Worm (Caenorhabditis elegans) whole organism, L4 larva: ENCODE measurements around the gene F26D2.10.
A peak's percentile ranks its signal among the peaks of the same experiment; 100 is the strongest.

Experiments
- F37D6.2 ChIP-seq: sonication (generic microtip); optimal IDR thresholded peaks from 2 replicates; lab custom pipeline; 2016; ENCODE audit warnings: mild to moderate bottlenecking, missing genetic modification characterization, missing compliant biosample characterization
- F49E8.2 ChIP-seq: sonication (generic microtip); optimal IDR thresholded peaks from 2 replicates; lab custom pipeline; 2016; ENCODE audit warnings: missing compliant biosample characterization, mild to moderate bottlenecking, missing genetic modification characterization, borderline replicate concordance
- T20F7.1 ChIP-seq: fragments of 200-800 bp; sonication (Bioruptor generic); optimal IDR thresholded peaks from 2 replicates; lab custom pipeline; 2018; ENCODE audit warnings: mild to moderate bottlenecking, missing genetic modification characterization, missing compliant biosample characterization
- Y105C5A.15 ChIP-seq: fragments of 200-800 bp; sonication (Bioruptor generic); IDR thresholded peaks from 2 replicates; pipeline ENCODE4 v1.3.6; 2022; ENCODE audit warnings: missing genetic modification characterization, missing compliant biosample characterization
- Y5F2A.4 ChIP-seq: fragments of 200-800 bp; sonication (Bioruptor generic); optimal IDR thresholded peaks from 2 replicates; lab custom pipeline; 2018; ENCODE audit warnings: mild to moderate bottlenecking, missing genetic modification characterization, missing compliant biosample characterization
- Y75B8A.6 ChIP-seq: fragments of 200-800 bp; sonication (Bioruptor generic); IDR thresholded peaks from 2 replicates; pipeline ENCODE4 v1.3.6; 2022; ENCODE audit warnings: missing genetic modification reagents, missing genetic modification characterization, missing compliant biosample characterization
- ZK546.5 ChIP-seq, 2 experiments: sonication (generic microtip); optimal IDR thresholded peaks; 2 replicates each; lab custom pipeline; 2017; ENCODE audit warnings: missing biosample characterization in 2 of 2, missing genetic modification characterization in 2 of 2
- arid-1 ChIP-seq: fragments of 200-800 bp; sonication (Bioruptor generic); conservative IDR thresholded peaks from 2 replicates; pipeline ENCODE4 v1.3.6; 2022; ENCODE audit warnings: missing genetic modification reagents, missing genetic modification characterization, missing compliant biosample characterization
- ceh-28 ChIP-seq: fragments of 150-350 bp; optimal IDR thresholded peaks from 2 replicates; lab custom pipeline; 2014; ENCODE audit warnings: missing biosample characterization, missing genetic modification reagents, missing genetic modification characterization
- ces-1 ChIP-seq: fragments of 150-350 bp; sonication (generic microtip); optimal IDR thresholded peaks from 4 replicates; lab custom pipeline; 2014; ENCODE audit warnings: missing biosample characterization, missing genetic modification reagents, missing genetic modification characterization
- cey-2 ChIP-seq: sonication (generic microtip); optimal IDR thresholded peaks from 3 replicates; lab custom pipeline; 2017; ENCODE audit warnings: missing genetic modification characterization, mild to moderate bottlenecking, missing compliant biosample characterization, antibody characterized with exemption, borderline replicate concordance; ENCODE audit not compliant: insufficient read depth
- ctbp-1 ChIP-seq: fragments of 200-800 bp; sonication (Bioruptor generic); IDR thresholded peaks from 2 replicates; pipeline ENCODE4 v1.3.6; 2022; ENCODE audit warnings: missing genetic modification reagents, missing genetic modification characterization, missing compliant biosample characterization
- daf-12 ChIP-seq: fragments of 150-350 bp; optimal IDR thresholded peaks from 2 replicates; lab custom pipeline; 2014; ENCODE audit warnings: missing biosample characterization, missing genetic modification reagents, missing genetic modification characterization
- daf-16 ChIP-seq, 3 experiments: sonication (generic microtip); optimal IDR thresholded peaks; 2 replicates each; lab custom pipeline; 2016 to 2017; ENCODE audit warnings: missing genetic modification characterization in 3 of 3, missing genetic modification reagents in 3 of 3, mild to moderate bottlenecking in 2 of 3, missing compliant biosample characterization in 2 of 3, missing biosample characterization in 1 of 3, moderate library complexity in 1 of 3
- dmd-8 ChIP-seq: fragments of 200-800 bp; sonication (Bioruptor generic); IDR thresholded peaks from 2 replicates; pipeline ENCODE4 v1.3.6; 2022; ENCODE audit warnings: missing genetic modification characterization, missing compliant biosample characterization
- egl-27 ChIP-seq: sonication (generic microtip); optimal IDR thresholded peaks from 3 replicates; lab custom pipeline; 2017; ENCODE audit warnings: missing biosample characterization, missing genetic modification reagents, missing genetic modification characterization
- hif-1 ChIP-seq, 2 experiments: sonication (generic microtip); optimal IDR thresholded peaks; 2 replicates each; lab custom pipeline; 2016 to 2017; ENCODE audit warnings: missing compliant biosample characterization in 2 of 2, missing genetic modification characterization in 2 of 2, missing genetic modification reagents in 2 of 2, missing genotype in 2 of 2, mild to moderate bottlenecking in 1 of 2
- hlh-30 ChIP-seq: sonication (generic microtip); optimal IDR thresholded peaks from 2 replicates; lab custom pipeline; 2017; ENCODE audit warnings: antibody characterized with exemption, mild to moderate bottlenecking, missing genetic modification characterization, missing compliant biosample characterization; ENCODE audit not compliant: insufficient read depth
- hmg-1.1 ChIP-seq: fragments of 200-800 bp; sonication (Bioruptor generic); IDR thresholded peaks from 2 replicates; pipeline ENCODE4 v1.3.6; 2022; ENCODE audit warnings: missing genetic modification reagents, missing genetic modification characterization, missing compliant biosample characterization
- jun-1 ChIP-seq: fragments of 150-350 bp; optimal IDR thresholded peaks from 2 replicates; lab custom pipeline; 2014; ENCODE audit warnings: missing biosample characterization, missing genetic modification reagents, missing genetic modification characterization
- lin-13 ChIP-seq: fragments of 150-350 bp; optimal IDR thresholded peaks from 2 replicates; lab custom pipeline; 2014; ENCODE audit warnings: missing biosample characterization, missing genetic modification reagents, missing genetic modification characterization
- lin-29 ChIP-seq: fragments of 200-800 bp; sonication (Bioruptor generic); IDR thresholded peaks from 2 replicates; pipeline ENCODE4 v1.3.6; 2022; ENCODE audit warnings: missing genetic modification reagents, missing genetic modification characterization, missing compliant biosample characterization
- lin-39 ChIP-seq: fragments of 150-350 bp; optimal IDR thresholded peaks from 2 replicates; lab custom pipeline; 2014; ENCODE audit warnings: missing biosample characterization, missing genetic modification reagents, missing genetic modification characterization
- lsy-2 ChIP-seq, 2 experiments: fragments of 150-350 bp in 1 of 2; sonication (generic microtip) in 1 of 2; optimal IDR thresholded peaks; 2 replicates each; lab custom pipeline; 2014 to 2017; ENCODE audit warnings: missing biosample characterization in 2 of 2, missing genetic modification characterization in 2 of 2
- madf-9 ChIP-seq: fragments of 200-800 bp; sonication (Bioruptor generic); conservative IDR thresholded peaks from 2 replicates; pipeline ENCODE4 v1.3.6; 2022; ENCODE audit warnings: missing genetic modification reagents, missing genetic modification characterization, missing compliant biosample characterization
- mdl-1 ChIP-seq, 2 experiments: fragments of 150-350 bp in 1 of 2; sonication (generic microtip) in 1 of 2; optimal IDR thresholded peaks; 2 replicates each; lab custom pipeline; 2014 to 2017; ENCODE audit warnings: missing biosample characterization in 2 of 2, missing genetic modification characterization in 2 of 2
- mdt-29 ChIP-seq: fragments of 200-800 bp; sonication (Bioruptor generic); IDR thresholded peaks from 2 replicates; pipeline ENCODE4 v1.3.6; 2022; ENCODE audit warnings: missing genetic modification reagents, missing genetic modification characterization, missing compliant biosample characterization
- mes-2 ChIP-seq: sonication (generic microtip); optimal IDR thresholded peaks from 2 replicates; lab custom pipeline; 2016; ENCODE audit warnings: missing genotype, mild to moderate bottlenecking, missing genetic modification characterization, missing compliant biosample characterization; ENCODE audit not compliant: poor library complexity, severe bottlenecking
- nhr-102 ChIP-seq: sonication (generic microtip); optimal IDR thresholded peaks from 2 replicates; lab custom pipeline; 2016; ENCODE audit warnings: mild to moderate bottlenecking, missing genetic modification characterization, moderate library complexity, missing compliant biosample characterization
- nhr-11 ChIP-seq: fragments of 150-350 bp; optimal IDR thresholded peaks from 2 replicates; lab custom pipeline; 2014; ENCODE audit warnings: missing biosample characterization, missing genetic modification characterization
- nhr-111 ChIP-seq: fragments of 200-800 bp; sonication (Bioruptor generic); optimal IDR thresholded peaks from 2 replicates; lab custom pipeline; 2018; ENCODE audit warnings: mild to moderate bottlenecking, missing genetic modification characterization, missing compliant biosample characterization
- nhr-25 ChIP-seq: sonication (generic microtip); optimal IDR thresholded peaks from 2 replicates; lab custom pipeline; 2017; ENCODE audit warnings: missing genetic modification characterization, mild to moderate bottlenecking, missing compliant biosample characterization, antibody characterized with exemption, moderate library complexity, borderline replicate concordance; ENCODE audit not compliant: insufficient read depth
- nhr-41 ChIP-seq: fragments of 200-800 bp; sonication (Bioruptor generic); IDR thresholded peaks from 2 replicates; pipeline ENCODE4 v1.3.6; 2022; ENCODE audit warnings: missing genetic modification reagents, missing genetic modification characterization, missing compliant biosample characterization
- nhr-6 ChIP-seq: fragments of 150-350 bp; optimal IDR thresholded peaks from 2 replicates; lab custom pipeline; 2014; ENCODE audit warnings: missing biosample characterization, missing genetic modification characterization
- nhr-76 ChIP-seq: fragments of 150-350 bp; optimal IDR thresholded peaks from 2 replicates; lab custom pipeline; 2014; ENCODE audit warnings: missing biosample characterization, missing genetic modification characterization
- nhr-77 ChIP-seq: fragments of 150-350 bp; optimal IDR thresholded peaks from 2 replicates; lab custom pipeline; 2014; ENCODE audit warnings: missing biosample characterization, missing genetic modification characterization
- php-3 ChIP-seq: fragments of 200-800 bp; sonication (Bioruptor generic); IDR thresholded peaks from 2 replicates; pipeline ENCODE4 v1.3.6; 2022; ENCODE audit warnings: missing genetic modification reagents, missing genetic modification characterization, missing compliant biosample characterization
- rbr-2 ChIP-seq: sonication (generic microtip); optimal IDR thresholded peaks from 2 replicates; lab custom pipeline; 2016; ENCODE audit warnings: missing genotype, missing genetic modification characterization, missing compliant biosample characterization
- saeg-2 ChIP-seq: fragments of 200-800 bp; sonication (Bioruptor generic); IDR thresholded peaks from 2 replicates; pipeline ENCODE4 v1.3.6; 2022; ENCODE audit warnings: missing genetic modification reagents, missing genetic modification characterization, missing compliant biosample characterization
- sdz-12 ChIP-seq: fragments of 200-800 bp; sonication (Bioruptor generic); optimal IDR thresholded peaks from 2 replicates; lab custom pipeline; 2018; ENCODE audit warnings: mild to moderate bottlenecking, missing genetic modification characterization, missing compliant biosample characterization
- skn-1 ChIP-seq: fragments of 150-350 bp; optimal IDR thresholded peaks from 2 replicates; lab custom pipeline; 2014; ENCODE audit warnings: missing biosample characterization, missing genetic modification characterization
- spr-1 ChIP-seq: sonication (generic microtip); optimal IDR thresholded peaks from 2 replicates; lab custom pipeline; 2016; ENCODE audit warnings: mild to moderate bottlenecking, missing genetic modification characterization, missing compliant biosample characterization
- spr-3 ChIP-seq: fragments of 200-800 bp; sonication (Bioruptor generic); optimal IDR thresholded peaks from 2 replicates; lab custom pipeline; 2018; ENCODE audit warnings: mild to moderate bottlenecking, missing genetic modification characterization, missing compliant biosample characterization
- tag-97 ChIP-seq: fragments of 200-800 bp; sonication (Bioruptor generic); IDR thresholded peaks from 2 replicates; pipeline ENCODE4 v1.3.6; 2022; ENCODE audit warnings: missing genetic modification characterization, missing compliant biosample characterization
- unc-130 ChIP-seq: sonication (generic microtip); optimal IDR thresholded peaks from 2 replicates; lab custom pipeline; 2016; ENCODE audit warnings: missing genetic modification reagents, missing genetic modification characterization, missing compliant biosample characterization
- unc-39 ChIP-seq: sonication (generic microtip); optimal IDR thresholded peaks from 2 replicates; lab custom pipeline; 2017; ENCODE audit warnings: missing biosample characterization, missing genetic modification characterization
- zag-1 ChIP-seq: fragments of 150-350 bp; optimal IDR thresholded peaks from 2 replicates; lab custom pipeline; 2014; ENCODE audit warnings: missing biosample characterization, missing genetic modification characterization
- zfp-3 ChIP-seq: fragments of 200-800 bp; sonication (Bioruptor generic); conservative IDR thresholded peaks from 2 replicates; pipeline ENCODE4 v1.3.6; 2022; ENCODE audit warnings: missing genetic modification reagents, missing genetic modification characterization, missing compliant biosample characterization
- zip-2 ChIP-seq: fragments of 150-350 bp; optimal IDR thresholded peaks from 2 replicates; lab custom pipeline; 2014; ENCODE audit warnings: missing biosample characterization, missing genetic modification characterization
- ztf-11 ChIP-seq: fragments of 150-350 bp; optimal IDR thresholded peaks from 2 replicates; lab custom pipeline; 2014; ENCODE audit warnings: missing biosample characterization, missing genetic modification characterization
- ztf-7 ChIP-seq: fragments of 150-350 bp; optimal IDR thresholded peaks from 2 replicates; lab custom pipeline; 2014; ENCODE audit warnings: missing biosample characterization, missing genetic modification characterization

Gene F26D2.10

ce11 chrV:16395131-16395530, 34.3 kb downstream of the F26D2.10 start, which contains the start of gene F13A7.11 (continued):
- TF ChIP-seq daf-16 (GFP tag; optimal IDR thresholded peaks at IDR 0.05; lab: Kevin White, UChicago) (peak in 1 of 2 experiments; percentile 7), daf-16 (tag; optimal IDR thresholded peaks at IDR 0.05; lab: Kevin White, UChicago) (peak; percentile 89), unc-130 (GFP tag; lab: Kevin White, UChicago) (no peak), zfp-3 (GFP tag; lab: Robert Waterston, UW) (no peak), nhr-41 (GFP tag; lab: Robert Waterston, UW) (no peak), nhr-25 (no peak), ZK546.5 (tag; optimal IDR thresholded peaks at IDR 0.05; lab: Kevin White, UChicago) (no peak), ztf-11 (tag; lab: Kevin White, UChicago) (no peak), ztf-7 (tag; lab: Kevin White, UChicago) (peak; percentile 97), nhr-111 (GFP tag; lab: Kevin White, UChicago) (no peak), F37D6.2 (tag; lab: Kevin White, UChicago) (no peak), skn-1 (tag; lab: Kevin White, UChicago) (no peak), hlh-30 (no peak), lin-13 (GFP tag; lab: Kevin White, UChicago) (no peak), tag-97 (GFP tag; lab: Robert Waterston, UW) (no peak), F49E8.2 (tag; lab: Kevin White, UChicago) (no peak), rbr-2 (tag; lab: Kevin White, UChicago) (no peak), Y5F2A.4 (GFP tag; lab: Kevin White, UChicago) (no peak), Y75B8A.6 (GFP tag; lab: Robert Waterston, UW) (no peak), lin-39 (tag; lab: Kevin White, UChicago) (no peak), zip-2 (tag; lab: Kevin White, UChicago) (peak; percentile 99), lsy-2 (tag; optimal IDR thresholded peaks at IDR 0.05; lab: Kevin White, UChicago) (no peak), hif-1 (tag; optimal IDR thresholded peaks at IDR 0.05; lab: Kevin White, UChicago) (no peak), nhr-11 (tag; lab: Kevin White, UChicago) (no peak), ceh-28 (tag; lab: Kevin White, UChicago) (no peak), spr-3 (GFP tag; lab: Kevin White, UChicago) (no peak), Y105C5A.15 (GFP tag; lab: Robert Waterston, UW) (no peak), dmd-8 (GFP tag; lab: Robert Waterston, UW) (no peak), spr-1 (tag; lab: Kevin White, UChicago) (no peak), hmg-1.1 (GFP tag; lab: Robert Waterston, UW) (no peak), mdl-1 (tag; optimal IDR thresholded peaks at IDR 0.05; lab: Kevin White, UChicago) (peak in 1 of 2 experiments; percentile 4), lin-29 (GFP tag; lab: Robert Waterston, UW) (no peak), nhr-77 (peak; percentile 44), madf-9 (GFP tag; lab: Robert Waterston, UW) (no peak), saeg-2 (GFP tag; lab: Robert Waterston, UW) (no peak), arid-1 (no peak), T20F7.1 (no peak), daf-12 (no peak), ces-1 (GFP tag; lab: Kevin White, UChicago) (no peak), zag-1 (tag; lab: Kevin White, UChicago) (no peak), mes-2 (tag; lab: Kevin White, UChicago) (no peak), sdz-12 (no peak), nhr-76 (tag; lab: Kevin White, UChicago) (no peak), mdt-29 (no peak), cey-2 (no peak), php-3 (no peak), ctbp-1 (GFP tag; lab: Robert Waterston, UW) (no peak), nhr-102 (peak; percentile 57), egl-27 (tag; lab: Kevin White, UChicago) (no peak), unc-39 (tag; lab: Kevin White, UChicago) (no peak), nhr-6 (tag; lab: Kevin White, UChicago) (no peak), jun-1 (no peak)
